Fruit fly (Drosophila melanogaster): ENCODE results near the gene mRpL28.

The mRpL28 gene

DNA sequence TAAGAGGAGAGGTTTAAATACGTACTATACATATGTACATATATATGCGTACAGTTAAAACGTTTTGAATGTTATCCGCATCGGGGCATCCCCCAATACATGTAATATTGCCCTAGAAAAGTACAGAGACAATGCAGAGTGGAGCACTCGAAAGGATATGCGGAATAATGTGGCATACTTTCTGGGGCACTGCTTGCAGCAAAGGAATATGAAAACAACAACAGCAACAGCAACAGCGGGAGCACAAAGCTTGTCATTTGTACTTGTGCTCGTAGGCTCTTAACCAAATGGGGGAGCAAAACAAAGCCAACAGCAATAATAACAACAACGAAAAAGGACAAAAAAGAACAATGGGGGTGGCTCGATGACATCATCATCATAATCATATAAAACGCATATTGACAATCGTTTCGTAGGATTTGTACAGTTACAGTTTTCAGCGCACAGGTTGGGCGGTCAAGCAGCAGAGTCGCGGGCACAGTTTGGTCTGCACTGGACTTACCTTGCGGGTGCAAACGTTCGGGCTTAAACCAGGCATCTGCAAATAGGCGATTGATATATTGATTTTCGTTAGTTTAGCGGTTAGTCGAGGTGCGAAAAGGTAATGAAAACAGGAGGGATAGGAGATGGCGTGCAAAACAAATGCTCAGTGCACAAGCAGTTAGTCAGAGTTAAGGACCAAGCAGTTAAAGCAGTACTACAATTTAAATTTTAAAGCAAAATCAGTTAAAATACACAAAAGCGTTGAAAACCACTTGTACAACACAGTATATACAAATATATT is 30.1 kb downstream of the mRpL28 start:
- TF ChIP-seq tj (GFP tag; optimal IDR thresholded peaks at IDR 0.05) (no peak), Clk (GFP tag; optimal IDR thresholded peaks at IDR 0.05) (no peak), CG1620 (GFP tag; optimal IDR thresholded peaks at IDR 0.05) (no peak), ovo (GFP tag; optimal IDR thresholded peaks at IDR 0.05) (no peak), CG11617 (GFP tag; optimal IDR thresholded peaks at IDR 0.05) (no peak), pad (GFP tag; optimal IDR thresholded peaks at IDR 0.05) (no peak), bab1 (GFP tag; optimal IDR thresholded peaks at IDR 0.05) (no peak), cnc (optimal IDR thresholded peaks at IDR 0.05) (no peak), Mnt (GFP tag; optimal IDR thresholded peaks at IDR 0.05) (no peak), kay (GFP tag; ENCODE audit: borderline replicate concordance) (no peak), CG12768 (GFP tag; optimal IDR thresholded peaks at IDR 0.05) (no peak), CG14711 (tag; optimal IDR thresholded peaks at IDR 0.05) (no peak), CG5204 (GFP tag; optimal IDR thresholded peaks at IDR 0.05) (no peak), CG7101 (tag; optimal IDR thresholded peaks at IDR 0.05) (no peak)

DNA sequence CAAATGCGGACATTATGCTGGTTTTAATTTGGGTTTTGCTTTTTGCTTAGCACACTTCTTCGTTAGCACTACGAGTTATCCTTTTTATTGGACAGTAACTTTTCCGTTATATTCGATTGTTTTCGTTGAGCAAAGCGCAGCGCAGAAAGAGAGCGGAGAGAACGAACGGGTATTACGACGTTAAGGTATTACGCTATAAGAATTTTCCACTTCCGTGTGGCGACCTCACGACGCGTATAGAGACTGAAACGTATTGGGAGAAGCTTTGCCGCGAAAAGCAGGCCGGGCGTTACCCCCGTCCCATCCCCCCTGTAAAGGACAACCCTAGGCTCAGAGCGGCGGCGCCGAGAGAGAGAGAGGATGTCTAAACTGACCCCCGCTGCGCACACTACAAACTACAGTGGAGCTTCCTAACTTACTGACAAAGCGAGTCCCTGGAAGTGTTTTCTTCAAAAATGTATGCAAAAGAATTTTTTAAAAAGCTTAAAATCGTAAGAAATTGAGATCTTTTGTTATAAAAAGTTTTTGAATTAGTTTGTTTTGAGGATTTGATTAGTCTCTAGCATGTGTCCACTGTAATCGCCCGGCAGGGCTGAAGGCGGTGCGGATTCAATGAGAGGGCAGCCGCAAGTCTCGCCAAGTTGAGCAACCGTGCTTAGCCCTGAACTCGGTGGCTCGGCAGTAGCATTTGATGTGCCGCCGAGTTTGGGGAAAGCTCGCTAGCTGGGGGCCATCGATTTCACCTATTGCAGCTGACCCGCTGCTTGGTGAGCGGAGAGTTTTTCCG is 31.1 kb downstream of the mRpL28 start:
- TF ChIP-seq ovo (GFP tag; optimal IDR thresholded peaks at IDR 0.05): peak; percentile 31
- peak; percentile 76 for TF ChIP-seq Mnt (GFP tag; optimal IDR thresholded peaks at IDR 0.05)
- peak; percentile 78 for TF ChIP-seq CG1620 (GFP tag; optimal IDR thresholded peaks at IDR 0.05)
- peak; percentile 96 for TF ChIP-seq CG7101 (tag; optimal IDR thresholded peaks at IDR 0.05)
- no peak for TF ChIP-seq kay (GFP tag; ENCODE audit: borderline replicate concordance)
- peak; percentile 96 for TF ChIP-seq CG5204 (GFP tag; optimal IDR thresholded peaks at IDR 0.05)
- TF ChIP-seq Clk (GFP tag; optimal IDR thresholded peaks at IDR 0.05): peak; percentile 95
- peak; percentile 89 for TF ChIP-seq bab1 (GFP tag; optimal IDR thresholded peaks at IDR 0.05)
- peak; percentile 93 for TF ChIP-seq Hr96 (GFP tag; optimal IDR thresholded peaks at IDR 0.05)
- peak; percentile 93 for TF ChIP-seq toe (GFP tag; optimal IDR thresholded peaks at IDR 0.05)
- peak; percentile 88 for TF ChIP-seq CG11617 (GFP tag; optimal IDR thresholded peaks at IDR 0.05)
- peak; percentile 97 for TF ChIP-seq CG7045 (GFP tag; optimal IDR thresholded peaks at IDR 0.05)
- peak; percentile 89 for TF ChIP-seq Crg-1 (GFP tag; optimal IDR thresholded peaks at IDR 0.05)
- TF ChIP-seq CG14711 (tag; optimal IDR thresholded peaks at IDR 0.05): peak; percentile 90
- peak; percentile 97 for TF ChIP-seq CG12768 (GFP tag; optimal IDR thresholded peaks at IDR 0.05)
- no peak for TF ChIP-seq cnc (optimal IDR thresholded peaks at IDR 0.05)
- TF ChIP-seq CG33017 (tag; optimal IDR thresholded peaks at IDR 0.05): peak; percentile 96
- TF ChIP-seq cic (GFP tag; optimal IDR thresholded peaks at IDR 0.05): peak; percentile 69
- peak; percentile 80 for TF ChIP-seq pad (GFP tag; optimal IDR thresholded peaks at IDR 0.05)
- TF ChIP-seq tj (GFP tag; optimal IDR thresholded peaks at IDR 0.05): peak; percentile 48

DNA sequence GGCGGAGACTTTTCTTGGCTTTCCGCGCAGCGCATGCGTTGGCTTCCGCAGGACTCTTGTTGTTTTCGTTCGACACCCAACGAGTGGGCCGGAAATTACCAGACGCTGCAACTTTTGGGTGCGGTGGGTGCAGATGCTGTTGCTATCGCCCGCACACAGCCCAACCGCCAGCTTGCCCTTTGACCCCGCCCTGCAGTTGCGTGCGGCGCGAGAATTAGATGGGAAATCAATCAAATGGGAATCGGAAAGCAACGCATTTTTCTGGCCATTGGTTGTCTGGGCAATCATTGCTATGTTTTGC is 31.6 kb downstream of the mRpL28 start:
- TF ChIP-seq CG7045 (GFP tag; optimal IDR thresholded peaks at IDR 0.05) (no peak), bab1 (GFP tag; optimal IDR thresholded peaks at IDR 0.05) (no peak), ovo (GFP tag; optimal IDR thresholded peaks at IDR 0.05) (no peak), CG14711 (tag; optimal IDR thresholded peaks at IDR 0.05) (no peak), cic (GFP tag; optimal IDR thresholded peaks at IDR 0.05) (no peak), pad (GFP tag; optimal IDR thresholded peaks at IDR 0.05) (no peak), cnc (optimal IDR thresholded peaks at IDR 0.05) (no peak), kay (GFP tag; ENCODE audit: borderline replicate concordance) (no peak), Hr96 (GFP tag; optimal IDR thresholded peaks at IDR 0.05) (no peak), Crg-1 (GFP tag; optimal IDR thresholded peaks at IDR 0.05) (no peak), toe (GFP tag; optimal IDR thresholded peaks at IDR 0.05) (no peak), CG12768 (GFP tag; optimal IDR thresholded peaks at IDR 0.05) (no peak), Clk (GFP tag; optimal IDR thresholded peaks at IDR 0.05) (no peak)

DNA sequence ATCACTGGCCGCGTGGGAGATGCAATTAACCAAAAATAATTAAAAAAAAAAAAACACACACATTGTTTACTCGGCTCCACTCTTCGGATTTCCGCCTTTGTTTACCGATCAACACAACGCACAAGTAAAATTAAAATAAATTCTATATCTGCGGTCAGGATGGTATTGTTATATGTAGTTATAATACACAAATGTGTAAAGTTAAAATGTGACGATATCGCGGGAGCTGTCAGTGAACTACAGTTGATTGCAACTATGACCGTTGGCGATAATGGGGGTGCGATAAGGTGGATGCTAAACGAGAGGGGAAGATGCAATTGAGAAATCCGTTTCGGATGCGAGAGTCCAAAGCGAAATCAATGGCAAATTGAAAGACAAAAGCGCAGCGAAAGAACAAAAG is 32.5 kb downstream of the mRpL28 start:
- TF ChIP-seq Mnt (GFP tag; optimal IDR thresholded peaks at IDR 0.05): no peak
- TF ChIP-seq ovo (GFP tag; optimal IDR thresholded peaks at IDR 0.05): peak; percentile 42

DNA sequence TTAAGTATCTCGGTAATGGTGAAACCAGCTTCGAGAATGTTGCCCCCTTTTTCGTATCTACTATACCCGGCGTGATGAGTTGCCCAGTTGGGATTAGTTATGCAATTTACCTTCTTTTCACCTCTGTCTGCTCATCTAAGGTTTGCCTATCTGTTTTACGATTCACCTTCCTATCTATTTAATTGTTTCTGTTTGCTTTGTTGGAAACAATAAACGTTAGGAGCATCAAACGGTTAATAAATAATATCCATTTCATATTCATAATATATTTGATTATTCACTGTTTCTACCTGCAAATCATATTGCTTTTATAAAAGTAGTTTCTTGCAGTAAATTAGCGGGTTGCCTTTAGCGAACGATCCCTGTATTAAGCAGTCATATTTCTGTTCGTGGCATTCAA is 33.5 kb downstream of the mRpL28 start:
- TF ChIP-seq kay (GFP tag; ENCODE audit: borderline replicate concordance) (no peak), cnc (optimal IDR thresholded peaks at IDR 0.05) (no peak), CG7101 (tag; optimal IDR thresholded peaks at IDR 0.05) (peak; percentile 65), CG11617 (GFP tag; optimal IDR thresholded peaks at IDR 0.05) (peak; percentile 13), CG1620 (GFP tag; optimal IDR thresholded peaks at IDR 0.05) (no peak), tj (GFP tag; optimal IDR thresholded peaks at IDR 0.05) (peak; percentile 4), CG7045 (GFP tag; optimal IDR thresholded peaks at IDR 0.05) (peak; percentile 39), CG12768 (GFP tag; optimal IDR thresholded peaks at IDR 0.05) (peak; percentile 60), Crg-1 (GFP tag; optimal IDR thresholded peaks at IDR 0.05) (no peak), pad (GFP tag; optimal IDR thresholded peaks at IDR 0.05) (peak; percentile 22), Mnt (GFP tag; optimal IDR thresholded peaks at IDR 0.05) (no peak), cic (GFP tag; optimal IDR thresholded peaks at IDR 0.05) (peak; percentile 65), ovo (GFP tag; optimal IDR thresholded peaks at IDR 0.05) (peak; percentile 25), CG14711 (tag; optimal IDR thresholded peaks at IDR 0.05) (peak; percentile 53), CG33017 (tag; optimal IDR thresholded peaks at IDR 0.05) (peak; percentile 76), Hr96 (GFP tag; optimal IDR thresholded peaks at IDR 0.05) (no peak), toe (GFP tag; optimal IDR thresholded peaks at IDR 0.05) (no peak), CG5204 (GFP tag; optimal IDR thresholded peaks at IDR 0.05) (no peak), bab1 (GFP tag; optimal IDR thresholded peaks at IDR 0.05) (peak; percentile 40)
